Worm (Caenorhabditis elegans) whole organism, mixed stage, embryonic: Measurements from ENCODE around the gene clec-5.
"Not testable (repeated sequence)": the region's sequence is repeated elsewhere in the genome, so short reads cannot be mapped to it uniquely, and the experiment has no call there.

Experiments used
- M03D4.4 ChIP-seq: sonication (generic microtip); optimal IDR thresholded peaks from 2 replicates; lab custom pipeline; 2017; ENCODE audit warnings: mild to moderate bottlenecking, missing genetic modification characterization, missing compliant biosample characterization
- bed-3 ChIP-seq: fragments of 200-800 bp; sonication (Bioruptor generic); optimal IDR thresholded peaks from 3 replicates; lab custom pipeline; 2018; ENCODE audit warnings: mild to moderate bottlenecking, missing genetic modification characterization, moderate library complexity, missing compliant biosample characterization
- blmp-1 ChIP-seq: fragments of 150-350 bp; optimal IDR thresholded peaks from 2 replicates; lab custom pipeline; 2014; ENCODE audit warnings: missing biosample characterization, missing genetic modification characterization
- ceh-39 ChIP-seq: fragments of 150-350 bp; optimal IDR thresholded peaks from 2 replicates; lab custom pipeline; 2014; ENCODE audit warnings: missing biosample characterization, missing genetic modification characterization
- ceh-43 ChIP-seq: fragments of 200-800 bp; sonication (Bioruptor generic); optimal IDR thresholded peaks from 2 replicates; lab custom pipeline; 2018; ENCODE audit warnings: mild to moderate bottlenecking, missing genetic modification characterization, moderate library complexity, missing compliant biosample characterization
- ceh-83 ChIP-seq: fragments of 200-800 bp; sonication (Bioruptor generic); optimal IDR thresholded peaks from 2 replicates; lab custom pipeline; 2018; ENCODE audit warnings: mild to moderate bottlenecking, missing genetic modification characterization, missing compliant biosample characterization
- ces-1 ChIP-seq: fragments of 150-350 bp; optimal IDR thresholded peaks from 2 replicates; lab custom pipeline; 2014; ENCODE audit warnings: missing biosample characterization, missing genetic modification reagents, missing genetic modification characterization
- cnd-1 ChIP-seq: fragments of 200-800 bp; sonication (Bioruptor generic); optimal IDR thresholded peaks from 2 replicates; lab custom pipeline; 2018; ENCODE audit warnings: mild to moderate bottlenecking, missing genetic modification characterization, missing compliant biosample characterization
- elt-1 ChIP-seq: sonication (generic microtip); optimal IDR thresholded peaks from 2 replicates; lab custom pipeline; 2017; ENCODE audit warnings: missing genetic modification characterization, mild to moderate bottlenecking, missing compliant biosample characterization, antibody characterized with exemption, moderate library complexity, borderline replicate concordance; ENCODE audit not compliant: insufficient read depth
- flh-1 ChIP-seq: fragments of 200-800 bp; sonication (Bioruptor generic); optimal IDR thresholded peaks from 2 replicates; lab custom pipeline; 2018; ENCODE audit warnings: mild to moderate bottlenecking, missing genetic modification characterization, moderate library complexity, missing compliant biosample characterization
- ham-2 ChIP-seq: fragments of 200-800 bp; sonication (Bioruptor generic); optimal IDR thresholded peaks from 2 replicates; lab custom pipeline; 2018; ENCODE audit warnings: mild to moderate bottlenecking, missing genetic modification characterization, missing compliant biosample characterization
- hlh-1 ChIP-seq: fragments of 150-350 bp; optimal IDR thresholded peaks from 2 replicates; lab custom pipeline; 2014; ENCODE audit warnings: missing biosample characterization, missing genetic modification reagents, missing genetic modification characterization
- lin-13 ChIP-seq: fragments of 150-350 bp; optimal IDR thresholded peaks from 2 replicates; lab custom pipeline; 2014; ENCODE audit warnings: missing biosample characterization, missing genetic modification characterization
- lin-32 ChIP-seq: fragments of 200-800 bp; sonication (Bioruptor generic); optimal IDR thresholded peaks from 2 replicates; lab custom pipeline; 2018; ENCODE audit warnings: mild to moderate bottlenecking, missing genetic modification characterization, missing compliant biosample characterization
- lsy-2 ChIP-seq: fragments of 150-350 bp; optimal IDR thresholded peaks from 2 replicates; lab custom pipeline; 2014; ENCODE audit warnings: missing biosample characterization, missing genetic modification characterization
- mab-5 ChIP-seq: fragments of 150-350 bp; optimal IDR thresholded peaks from 2 replicates; lab custom pipeline; 2014; ENCODE audit warnings: missing biosample characterization, missing genetic modification characterization
- mep-1 ChIP-seq: fragments of 150-350 bp; optimal IDR thresholded peaks from 2 replicates; lab custom pipeline; 2017; ENCODE audit warnings: missing biosample characterization, missing genetic modification reagents, missing genetic modification characterization, inconsistent platforms
- nhr-12 ChIP-seq: fragments of 150-350 bp; optimal IDR thresholded peaks from 2 replicates; lab custom pipeline; 2014; ENCODE audit warnings: missing biosample characterization, missing genetic modification characterization
- nhr-2 ChIP-seq: fragments of 150-350 bp; optimal IDR thresholded peaks from 2 replicates; lab custom pipeline; 2014; ENCODE audit warnings: missing biosample characterization, missing genetic modification characterization
- nhr-237 ChIP-seq: fragments of 150-350 bp; optimal IDR thresholded peaks from 2 replicates; lab custom pipeline; 2014; ENCODE audit warnings: missing biosample characterization, missing genetic modification characterization
- nhr-28 ChIP-seq: fragments of 150-350 bp; optimal IDR thresholded peaks from 2 replicates; lab custom pipeline; 2014; ENCODE audit warnings: missing biosample characterization, missing genetic modification characterization
- nhr-76 ChIP-seq: sonication (generic microtip); optimal IDR thresholded peaks from 2 replicates; lab custom pipeline; 2017; ENCODE audit warnings: missing biosample characterization, missing genetic modification characterization
- pha-4 ChIP-seq: fragments of 150-350 bp; optimal IDR thresholded peaks from 2 replicates; lab custom pipeline; 2018; ENCODE audit warnings: missing biosample characterization, missing genetic modification reagents, missing genetic modification characterization
- sem-2 ChIP-seq: fragments of 200-800 bp; sonication (Bioruptor generic); optimal IDR thresholded peaks from 2 replicates; lab custom pipeline; 2018; ENCODE audit warnings: mild to moderate bottlenecking, missing genetic modification characterization, missing compliant biosample characterization
- snpc-4 ChIP-seq: fragments of 150-350 bp; optimal IDR thresholded peaks from 2 replicates; lab custom pipeline; 2014; ENCODE audit warnings: missing biosample characterization, missing genetic modification characterization
- sptf-1 ChIP-seq: sonication (generic microtip); optimal IDR thresholded peaks from 2 replicates; lab custom pipeline; 2017; ENCODE audit warnings: mild to moderate bottlenecking, missing genetic modification characterization, moderate library complexity, missing compliant biosample characterization
- tbx-8 ChIP-seq: fragments of 200-800 bp; sonication (Bioruptor generic); optimal IDR thresholded peaks from 2 replicates; lab custom pipeline; 2018; ENCODE audit warnings: mild to moderate bottlenecking, missing genetic modification characterization, moderate library complexity, missing compliant biosample characterization
- unc-62 ChIP-seq: fragments of 150-350 bp; optimal IDR thresholded peaks from 2 replicates; lab custom pipeline; 2014; ENCODE audit warnings: missing biosample characterization, missing genetic modification reagents, missing genetic modification characterization
- zip-8 ChIP-seq: fragments of 150-350 bp; optimal IDR thresholded peaks from 2 replicates; lab custom pipeline; 2014; ENCODE audit warnings: missing biosample characterization, missing genetic modification characterization
- ztf-11 ChIP-seq: fragments of 150-350 bp; optimal IDR thresholded peaks from 2 replicates; lab custom pipeline; 2014; ENCODE audit warnings: missing biosample characterization, missing genetic modification characterization

The clec-5 gene

DNA sequence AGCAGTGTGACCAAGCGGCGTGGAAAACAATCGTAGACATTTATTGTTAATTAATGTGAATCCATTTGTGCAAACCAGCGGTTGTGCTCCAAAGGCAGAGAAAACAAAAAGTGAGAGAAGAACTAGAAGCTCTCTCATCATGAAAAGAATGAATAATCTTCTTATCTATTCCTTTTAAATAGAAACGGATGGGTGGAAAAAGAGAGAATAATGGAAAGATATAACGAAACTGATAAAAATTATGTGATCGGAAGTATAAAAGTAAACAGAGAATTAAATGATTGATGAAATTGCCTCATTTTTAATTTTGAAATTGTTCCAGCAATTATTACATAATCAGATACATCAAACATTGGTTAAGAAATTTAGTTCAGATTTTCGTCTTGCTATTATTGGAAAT, at the start of gene clec-5:
clec-5 (minus strand) TSS at position 178 of the 400 bp plus-strand sequence.
- TF ChIP-seq ceh-83 = no peak
- no peak for TF ChIP-seq elt-1
- no peak for TF ChIP-seq pha-4 (tag; lab: Kevin White, UChicago)
- no peak for TF ChIP-seq flh-1 (GFP tag; lab: Kevin White, UChicago)
- TF ChIP-seq mep-1 = no peak
- TF ChIP-seq nhr-237 (tag; lab: Kevin White, UChicago) = no peak
- no peak for TF ChIP-seq ham-2 (GFP tag; lab: Kevin White, UChicago)
- no peak for TF ChIP-seq nhr-76 (tag; lab: Kevin White, UChicago)
- TF ChIP-seq zip-8 (tag; lab: Kevin White, UChicago) = no peak
- no peak for TF ChIP-seq ceh-43 (GFP tag; lab: Kevin White, UChicago)
- TF ChIP-seq ceh-39 = no peak

DNA sequence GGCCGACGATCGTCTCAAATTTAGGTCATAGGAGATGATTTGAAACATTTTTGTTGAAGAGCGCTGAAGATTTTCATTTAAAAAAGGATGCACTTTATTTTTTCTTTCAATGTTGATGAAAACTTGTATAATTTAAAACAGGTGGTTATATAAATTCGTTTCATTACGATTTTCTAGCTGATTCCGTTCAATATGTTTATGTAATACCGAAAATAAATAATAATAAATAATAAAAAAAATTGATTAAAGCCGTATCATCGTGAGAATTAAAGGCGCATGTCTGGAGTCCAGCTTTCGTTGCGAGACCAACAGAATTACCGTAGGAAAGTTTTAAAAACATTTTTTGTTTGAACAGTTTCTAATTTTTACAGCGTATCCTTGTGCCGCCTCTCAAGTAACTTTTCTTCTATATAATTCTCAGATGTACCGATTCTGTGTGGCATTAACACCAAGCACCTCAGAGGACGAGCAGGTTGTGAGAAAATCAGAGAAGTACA, 48.8 kb upstream of the clec-5 start, which contains the start of the genes C26E6.12 and eri-9:
C26E6.12 (minus strand) TSS at position 51 of the 497 bp plus-strand sequence.
eri-9 (plus strand) TSS at position 248 of the 497 bp plus-strand sequence.
- no peak for TF ChIP-seq snpc-4
- TF ChIP-seq nhr-237 (tag; lab: Kevin White, UChicago) = no peak
- no peak for TF ChIP-seq ceh-39
- TF ChIP-seq nhr-28 (tag; lab: Kevin White, UChicago) = no peak
- TF ChIP-seq M03D4.4 (tag; lab: Kevin White, UChicago) = no peak
- TF ChIP-seq tbx-8 (GFP tag; lab: Kevin White, UChicago) = no peak
- TF ChIP-seq hlh-1 (tag; lab: Kevin White, UChicago) = no peak
- no peak for TF ChIP-seq flh-1 (GFP tag; lab: Kevin White, UChicago)
- TF ChIP-seq mep-1 = no peak
- no peak for TF ChIP-seq ztf-11 (tag; lab: Kevin White, UChicago)
- TF ChIP-seq bed-3 = no peak
- TF ChIP-seq lin-13 (tag; lab: Kevin White, UChicago) = no peak
- no peak for TF ChIP-seq pha-4 (tag; lab: Kevin White, UChicago)
- TF ChIP-seq lsy-2 = no peak
- TF ChIP-seq lin-32 (GFP tag; lab: Kevin White, UChicago) = no peak
- TF ChIP-seq blmp-1 = no peak
- no peak for TF ChIP-seq unc-62
- no peak for TF ChIP-seq ces-1
- TF ChIP-seq, all 35 proteins: peak for 0

DNA sequence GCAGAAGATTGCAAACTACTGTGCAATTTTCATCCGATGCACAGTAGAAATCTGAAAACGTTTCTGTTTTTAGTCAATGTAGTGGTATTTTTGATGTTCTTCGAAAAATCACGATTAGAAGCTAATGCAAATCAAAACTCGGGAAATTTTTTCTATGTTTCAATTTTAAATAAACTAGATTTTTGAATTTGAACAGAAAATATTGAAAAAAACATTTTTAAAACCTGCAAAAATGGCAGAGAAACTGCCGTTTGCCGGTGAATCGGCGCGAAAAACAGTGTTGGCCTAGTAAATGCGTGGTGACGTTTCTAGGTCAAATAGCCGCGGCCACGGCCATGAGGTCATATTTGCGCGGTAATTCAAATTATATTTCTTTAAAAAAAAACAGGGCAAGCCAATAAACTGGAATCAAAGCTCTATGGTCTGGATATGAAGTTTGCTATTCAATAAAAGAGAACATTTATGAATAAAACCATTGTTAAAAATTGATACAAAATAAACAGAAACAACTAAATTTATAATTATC, 46.8 kb upstream of the clec-5 start, which contains the start of gene set-2:
set-2 (minus strand) TSS at position 51 of the 526 bp plus-strand sequence.
- no peak for TF ChIP-seq bed-3
- TF ChIP-seq sem-2 = no peak
- TF ChIP-seq sptf-1 (tag; lab: Kevin White, UChicago) = peak; percentile 66
- TF ChIP-seq lsy-2 = peak; percentile 15
- peak; percentile 21 for TF ChIP-seq ces-1
- TF ChIP-seq nhr-237 (tag; lab: Kevin White, UChicago) = no peak
- TF ChIP-seq pha-4 (tag; lab: Kevin White, UChicago) = peak; percentile 9

- no peak for TF ChIP-seq zip-8 (tag; lab: Kevin White, UChicago)
- TF ChIP-seq nhr-2 (tag; lab: Kevin White, UChicago) = no peak
- TF ChIP-seq pha-4 (tag; lab: Kevin White, UChicago) = no peak
- TF ChIP-seq mab-5 = no peak
- no peak for TF ChIP-seq sptf-1 (tag; lab: Kevin White, UChicago)
- no peak for TF ChIP-seq cnd-1 (tag; lab: Kevin White, UChicago)
- TF ChIP-seq ham-2 (GFP tag; lab: Kevin White, UChicago) = no peak
- no peak for TF ChIP-seq lin-13 (tag; lab: Kevin White, UChicago)
- TF ChIP-seq nhr-28 (tag; lab: Kevin White, UChicago) = no peak
- TF ChIP-seq ceh-83 = no peak
- TF ChIP-seq nhr-237 (tag; lab: Kevin White, UChicago) = no peak
- no peak for TF ChIP-seq nhr-12
- no peak for TF ChIP-seq mep-1
Observed at ce11 chrIII:4924134-4924533, 40.7 kb upstream of the clec-5 start.

- TF ChIP-seq sptf-1, pha-4, M03D4.4 (tag; lab: Kevin White, UChicago): not testable (repeated sequence)
Observed at ce11 chrIII:4922020-4922419, 38.6 kb upstream of the clec-5 start, which contains the start of gene mmab-1. Gene mmab-1 (minus strand): TSS chrIII:4922114.
